Worm (Caenorhabditis elegans): ENCODE measurements around the gene C39B10.1.

The C39B10.1 gene

DNA sequence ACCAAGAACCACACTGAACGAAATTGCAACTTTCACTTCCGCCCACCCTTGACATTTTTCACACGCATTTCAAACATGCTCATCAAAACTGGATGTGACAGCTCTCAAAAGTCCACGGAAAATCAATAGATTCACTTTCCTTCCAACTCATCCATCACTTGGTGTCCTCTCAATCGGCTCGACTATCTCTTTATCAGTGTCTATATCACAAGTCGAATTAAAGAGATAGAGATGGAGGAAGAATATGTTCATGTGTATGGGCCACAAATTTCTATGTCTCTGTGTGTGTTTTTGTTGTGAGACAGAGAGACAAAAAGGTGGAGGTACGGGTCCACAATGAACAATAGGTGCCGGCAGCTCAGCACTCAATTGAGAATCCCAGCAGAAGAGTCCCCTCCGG is 52.9 kb downstream of the C39B10.1 start:
- TF ChIP-seq ceh-16 (tag; optimal IDR thresholded peaks at IDR 0.05) (no peak), sea-2 (GFP tag; optimal IDR thresholded peaks at IDR 0.05) (no peak), ceh-28 (tag; optimal IDR thresholded peaks at IDR 0.05) (no peak), R02D3.7 (tag; optimal IDR thresholded peaks at IDR 0.05) (no peak), pha-4 (tag; optimal IDR thresholded peaks at IDR 0.05) (no peak), lin-39 (tag; optimal IDR thresholded peaks at IDR 0.05) (no peak), ZK546.5 (tag; optimal IDR thresholded peaks at IDR 0.05) (no peak), nhr-237 (tag; optimal IDR thresholded peaks at IDR 0.05) (no peak), zag-1 (tag; optimal IDR thresholded peaks at IDR 0.05) (no peak)
